Fruit fly (Drosophila melanogaster) whole organism, embryonic: ENCODE measurements around the gene CG43693.

Experiments used
- Adf1 ChIP-seq: fragments of 200-800 bp; sonication (Bioruptor generic); IDR thresholded peaks from 2 replicates; pipeline ENCODE4 v1.3.6; 2022; ENCODE audit warnings: missing biosample characterization, missing genetic modification characterization
- Bdp1 ChIP-seq: fragments of 200-800 bp; sonication (Bioruptor generic); optimal IDR thresholded peaks from 3 replicates; lab custom pipeline; 2016; ENCODE audit warnings: missing biosample characterization, missing genetic modification characterization
- Bgb ChIP-seq: fragments of 200-800 bp; sonication (Bioruptor generic); IDR thresholded peaks from 2 replicates; pipeline ENCODE4 v1.3.6; 2022; ENCODE audit warnings: missing biosample characterization, missing genetic modification characterization; ENCODE audit not compliant: partially characterized antibody
- CG1024 ChIP-seq: fragments of 200-800 bp; sonication (Bioruptor generic); IDR thresholded peaks from 2 replicates; pipeline ENCODE4 v1.3.6; 2022; ENCODE audit warnings: missing biosample characterization, missing genetic modification characterization
- CG11456 ChIP-seq: fragments of 200-800 bp; sonication (Bioruptor generic); IDR thresholded peaks from 3 replicates; pipeline ENCODE4 v1.3.6; 2022; ENCODE audit warnings: missing biosample characterization, missing genetic modification characterization
- CG12391 ChIP-seq: fragments of 200-800 bp; sonication (Bioruptor generic); optimal IDR thresholded peaks from 3 replicates; lab custom pipeline; 2018; ENCODE audit warnings: missing biosample characterization, mild to moderate bottlenecking, missing genetic modification characterization, moderate library complexity
- CG12659 ChIP-seq: fragments of 200-800 bp; sonication (Bioruptor generic); optimal IDR thresholded peaks from 3 replicates; lab custom pipeline; 2017; ENCODE audit warnings: mild to moderate bottlenecking, missing biosample characterization, missing genetic modification reagents, missing genetic modification characterization
- CG13624 ChIP-seq: fragments of 200-800 bp; sonication (Bioruptor generic); optimal IDR thresholded peaks from 2 replicates; lab custom pipeline; 2016; ENCODE audit warnings: missing biosample characterization, missing genetic modification characterization
- CG15601 ChIP-seq: fragments of 200-800 bp; sonication (Bioruptor generic); optimal IDR thresholded peaks from 3 replicates; lab custom pipeline; 2019; ENCODE audit warnings: missing biosample characterization, mild to moderate bottlenecking, missing genetic modification characterization, moderate library complexity
- CG17912 ChIP-seq: fragments of 200-800 bp; sonication (Bioruptor generic); optimal IDR thresholded peaks from 2 replicates; lab custom pipeline; 2018; ENCODE audit warnings: missing biosample characterization, mild to moderate bottlenecking, missing genetic modification characterization
- CG1832 ChIP-seq: fragments of 200-800 bp; sonication (Bioruptor generic); optimal IDR thresholded peaks from 2 replicates; lab custom pipeline; 2017; ENCODE audit warnings: missing biosample characterization, mild to moderate bottlenecking, missing genetic modification characterization, inconsistent platforms
- CG18599 ChIP-seq: fragments of 200-800 bp; sonication (Bioruptor generic); optimal IDR thresholded peaks from 3 replicates; lab custom pipeline; 2017; ENCODE audit warnings: missing biosample characterization, missing genetic modification characterization, mild to moderate bottlenecking, moderate library complexity, missing genetic modification reagents
- CG2202 ChIP-seq: fragments of 200-800 bp; sonication (Bioruptor generic); optimal IDR thresholded peaks from 2 replicates; lab custom pipeline; 2018; ENCODE audit warnings: missing biosample characterization, mild to moderate bottlenecking, missing genetic modification characterization
- CG3407 ChIP-seq: fragments of 200-800 bp; sonication (Bioruptor generic); optimal IDR thresholded peaks from 2 replicates; lab custom pipeline; 2018; ENCODE audit warnings: missing biosample characterization, mild to moderate bottlenecking, missing genetic modification characterization
- CG34376 ChIP-seq: fragments of 200-800 bp; sonication (Bioruptor generic); optimal IDR thresholded peaks from 2 replicates; lab custom pipeline; 2018; ENCODE audit warnings: missing biosample characterization, mild to moderate bottlenecking, missing genetic modification characterization
- CG6654 ChIP-seq: fragments of 200-800 bp; sonication (Bioruptor generic); optimal IDR thresholded peaks from 2 replicates; lab custom pipeline; 2017; ENCODE audit warnings: missing biosample characterization, mild to moderate bottlenecking, missing genetic modification characterization
- CG6689 ChIP-seq: fragments of 200-800 bp; sonication (Bioruptor generic); IDR thresholded peaks from 2 replicates; pipeline ENCODE4 v1.3.6; 2022; ENCODE audit warnings: missing biosample characterization, missing genetic modification characterization
- CG6791 ChIP-seq: fragments of 200-800 bp; sonication (Bioruptor generic); IDR thresholded peaks from 3 replicates; pipeline ENCODE4 v1.3.6; 2022; ENCODE audit warnings: missing biosample characterization, missing genetic modification characterization; ENCODE audit not compliant: partially characterized antibody
- CG7357 ChIP-seq: fragments of 200-800 bp; sonication (Bioruptor generic); IDR thresholded peaks from 3 replicates; pipeline ENCODE4 v1.3.6; 2022; ENCODE audit warnings: missing biosample characterization, missing genetic modification characterization
- CG7786 ChIP-seq: fragments of 200-800 bp; sonication (Bioruptor generic); optimal IDR thresholded peaks from 2 replicates; lab custom pipeline; 2016; ENCODE audit warnings: missing biosample characterization, missing genetic modification characterization
- CG7839 ChIP-seq: fragments of 200-800 bp; sonication (Bioruptor generic); optimal IDR thresholded peaks from 3 replicates; lab custom pipeline; 2018; ENCODE audit warnings: missing biosample characterization, mild to moderate bottlenecking, missing genetic modification characterization, moderate library complexity
- CG8924 ChIP-seq: fragments of 200-800 bp; optimal IDR thresholded peaks from 3 replicates; lab custom pipeline; 2019; ENCODE audit warnings: missing biosample characterization, mild to moderate bottlenecking, missing genetic modification characterization, moderate library complexity
- CG9817 ChIP-seq: fragments of 200-800 bp; sonication (Bioruptor generic); optimal IDR thresholded peaks from 2 replicates; lab custom pipeline; 2018; ENCODE audit warnings: missing biosample characterization, mild to moderate bottlenecking, missing genetic modification characterization, moderate library complexity
- ERR ChIP-seq: fragments of 200-800 bp; sonication (Bioruptor generic); optimal IDR thresholded peaks from 2 replicates; lab custom pipeline; 2016; ENCODE audit warnings: missing biosample characterization, missing genetic modification characterization
- Fer2 ChIP-seq: fragments of 200-800 bp; sonication (Bioruptor generic); optimal IDR thresholded peaks from 2 replicates; lab custom pipeline; 2018; ENCODE audit warnings: missing biosample characterization, mild to moderate bottlenecking, missing genetic modification characterization, moderate library complexity
- Gug ChIP-seq: fragments of 200-800 bp; sonication (Bioruptor generic); IDR thresholded peaks from 4 replicates; pipeline ENCODE4 v1.3.6; 2022; ENCODE audit warnings: missing biosample characterization, missing genetic modification characterization
- HmgZ ChIP-seq: fragments of 200-800 bp; sonication (Bioruptor generic); optimal IDR thresholded peaks from 2 replicates; lab custom pipeline; 2018; ENCODE audit warnings: missing biosample characterization, mild to moderate bottlenecking, missing genetic modification characterization
- Mrtf ChIP-seq: fragments of 200-800 bp; sonication (Bioruptor generic); IDR thresholded peaks from 3 replicates; pipeline ENCODE4 v1.3.6; 2022; ENCODE audit warnings: missing biosample characterization, missing genetic modification characterization
- NC2α ChIP-seq: fragments of 200-800 bp; sonication (Bioruptor generic); optimal IDR thresholded peaks from 2 replicates; lab custom pipeline; 2016; ENCODE audit warnings: missing biosample characterization, missing genetic modification characterization
- Nf-YA ChIP-seq: fragments of 200-800 bp; sonication (Bioruptor generic); IDR thresholded peaks from 2 replicates; pipeline ENCODE4 v1.3.6; 2022; ENCODE audit warnings: missing biosample characterization, missing genetic modification characterization
- Nf-YC ChIP-seq: fragments of 200-800 bp; optimal IDR thresholded peaks from 3 replicates; lab custom pipeline; 2019; ENCODE audit warnings: missing biosample characterization, mild to moderate bottlenecking, missing genetic modification characterization, moderate library complexity
- Pdp1 ChIP-seq, 2 experiments: fragments of 200-800 bp; sonication (Bioruptor generic); optimal IDR thresholded peaks; 3 replicates each; lab custom pipeline; 2016; ENCODE audit warnings: missing biosample characterization in 2 of 2, missing genetic modification characterization in 2 of 2, mild to moderate bottlenecking in 1 of 2, moderate library complexity in 1 of 2
- Rx ChIP-seq: fragments of 200-800 bp; sonication (Bioruptor generic); IDR thresholded peaks from 2 replicates; pipeline ENCODE4 v1.3.6; 2022; ENCODE audit warnings: missing biosample characterization, missing genetic modification characterization
- Sox100B ChIP-seq: fragments of 200-800 bp; sonication (Bioruptor generic); optimal IDR thresholded peaks from 3 replicates; lab custom pipeline; 2018; ENCODE audit warnings: missing biosample characterization, mild to moderate bottlenecking, missing genetic modification characterization
- Stat92E ChIP-seq, 3 experiments: fragments of >200 bp in 2 of 3; fragments of 200-800 bp in 1 of 3; sonication (Bioruptor generic) in 1 of 3; optimal IDR thresholded peaks; 2 replicates each; lab custom pipeline; 2017 to 2019; ENCODE audit warnings: missing biosample characterization in 3 of 3, missing genetic modification characterization in 3 of 3, mild to moderate bottlenecking in 1 of 3, moderate library complexity in 1 of 3
- bbx ChIP-seq: fragments of 200-800 bp; sonication (Bioruptor generic); IDR thresholded peaks from 2 replicates; pipeline ENCODE4 v1.3.6; 2022; ENCODE audit warnings: missing biosample characterization, missing genetic modification characterization; ENCODE audit not compliant: partially characterized antibody
- cwo ChIP-seq: fragments of 200-800 bp; sonication (Bioruptor generic); optimal IDR thresholded peaks from 3 replicates; lab custom pipeline; 2017; ENCODE audit warnings: missing biosample characterization, missing genetic modification characterization, mild to moderate bottlenecking, moderate library complexity, missing genetic modification reagents
- danr ChIP-seq: fragments of 200-800 bp; sonication (Bioruptor generic); IDR thresholded peaks from 2 replicates; pipeline ENCODE4 v1.3.6; 2022; ENCODE audit warnings: missing biosample characterization, missing genetic modification characterization
- dpn ChIP-seq, 2 experiments: fragments of 200-800 bp; sonication (Bioruptor generic); optimal IDR thresholded peaks; 3 replicates each; lab custom pipeline; 2016; ENCODE audit warnings: missing biosample characterization in 2 of 2, missing genetic modification characterization in 2 of 2
- dysf ChIP-seq: fragments of 200-800 bp; sonication (Bioruptor generic); IDR thresholded peaks from 3 replicates; pipeline ENCODE4 v1.3.6; 2022; ENCODE audit warnings: missing biosample characterization, missing genetic modification characterization
- en ChIP-seq: fragments of 200-800 bp; sonication (Bioruptor generic); optimal IDR thresholded peaks from 2 replicates; lab custom pipeline; 2016; ENCODE audit warnings: missing biosample characterization, missing genetic modification characterization
- eyg ChIP-seq: fragments of 200-800 bp; sonication (Bioruptor generic); optimal IDR thresholded peaks from 3 replicates; lab custom pipeline; 2016; ENCODE audit warnings: missing biosample characterization, missing genetic modification characterization
- gce ChIP-seq: fragments of 200-800 bp; sonication (Bioruptor generic); IDR thresholded peaks from 3 replicates; pipeline ENCODE4 v1.3.6; 2022; ENCODE audit warnings: missing biosample characterization, missing genetic modification characterization
- seq ChIP-seq: fragments of 200-800 bp; sonication (Bioruptor generic); IDR thresholded peaks from 2 replicates; pipeline ENCODE4 v1.3.6; 2022; ENCODE audit warnings: missing biosample characterization, missing genetic modification characterization
- slbo ChIP-seq: fragments of 200-800 bp; sonication (Bioruptor generic); IDR thresholded peaks from 2 replicates; pipeline ENCODE4 v1.3.6; 2022; ENCODE audit warnings: missing biosample characterization, missing genetic modification characterization
- tgo ChIP-seq: fragments of 200-800 bp; sonication (Bioruptor generic); IDR thresholded peaks from 3 replicates; pipeline ENCODE4 v1.3.6; 2022; ENCODE audit warnings: missing biosample characterization, missing genetic modification characterization
- trem ChIP-seq: fragments of 200-800 bp; optimal IDR thresholded peaks from 3 replicates; lab custom pipeline; 2019; ENCODE audit warnings: missing biosample characterization, mild to moderate bottlenecking, missing genetic modification characterization, moderate library complexity
- vnd ChIP-seq: fragments of 200-800 bp; sonication (Bioruptor generic); IDR thresholded peaks from 3 replicates; pipeline ENCODE4 v1.3.6; 2022; ENCODE audit warnings: missing biosample characterization, missing genetic modification characterization; ENCODE audit not compliant: partially characterized antibody

Gene CG43693

DNA sequence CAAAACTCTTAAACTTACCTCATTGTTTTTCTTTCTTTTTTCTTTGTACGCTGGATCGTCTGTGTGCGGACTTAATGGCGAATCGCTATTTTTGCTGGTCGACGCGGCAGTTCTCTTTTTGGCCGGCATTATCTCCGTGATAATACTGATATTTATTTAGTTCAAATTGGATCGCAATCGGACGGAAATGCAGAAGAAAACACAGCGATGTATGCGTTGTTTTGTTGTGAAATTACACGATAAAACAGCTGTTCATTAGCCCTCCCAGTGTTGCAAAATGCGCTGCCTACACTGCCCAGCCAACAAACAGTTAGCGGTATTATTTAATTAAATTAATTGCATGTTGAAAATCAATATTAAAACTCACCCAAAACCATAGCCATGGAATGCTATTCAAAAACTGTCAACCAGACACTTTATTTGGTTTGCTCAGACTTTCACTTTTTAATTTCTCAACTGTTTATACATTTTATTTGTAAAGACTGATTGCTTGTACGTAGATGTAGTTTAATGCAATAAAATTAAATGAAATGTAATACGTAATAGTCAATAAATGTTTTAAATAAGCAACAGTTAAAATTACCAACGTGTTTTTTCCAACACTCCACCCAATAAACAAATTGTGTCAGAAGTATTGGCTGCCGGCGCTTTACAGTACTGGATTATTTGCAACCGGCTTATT, 47.0 kb upstream of the CG43693 start, which contains the start of the genes Irbp18 and APP-BP1 (continued):
- peak; percentile 94 for TF ChIP-seq CG7839 (tag; lab: Kevin White, UChicago)
- peak; percentile 94 for TF ChIP-seq CG7786 (GFP tag; lab: Kevin White, UChicago)
- peak; percentile 95 for TF ChIP-seq CG13624 (GFP tag; lab: Kevin White, UChicago)
- TF ChIP-seq CG7357 (GFP tag; lab: Robert Waterston, UW): peak; percentile 66; the same call in 2 of the 3 replicates
- TF ChIP-seq NC2α (GFP tag; lab: Kevin White, UChicago): peak; percentile 84
- peak; percentile 83 for TF ChIP-seq CG2202 (tag; lab: Kevin White, UChicago)
- TF ChIP-seq Stat92E (GFP tag; optimal IDR thresholded peaks at IDR 0.05; lab: Kevin White, UChicago): peak in 1 of 3 experiments; percentile 30
- TF ChIP-seq Pdp1 (GFP tag; optimal IDR thresholded peaks at IDR 0.05; lab: Kevin White, UChicago): peak; percentile 92 to 96
- peak; percentile 94 for TF ChIP-seq CG8924
- peak; percentile 47 for TF ChIP-seq CG17912 (GFP tag; lab: Kevin White, UChicago)
- peak; percentile 76 for TF ChIP-seq CG15601 (tag; lab: Kevin White, UChicago)
- TF ChIP-seq Bgb (GFP tag; lab: Robert Waterston, UW): 0 out of 2 replicates have a peak, but pooled peaks have one; percentile 11
- peak; percentile 79 for TF ChIP-seq eyg (GFP tag; lab: Kevin White, UChicago)
- TF ChIP-seq Nf-YA: peak; percentile 61
- peak; percentile 88 for TF ChIP-seq ERR (GFP tag; lab: Kevin White, UChicago)
- TF ChIP-seq CG34376 (GFP tag; lab: Kevin White, UChicago): peak; percentile 95
- TF ChIP-seq CG18599 (GFP tag; lab: Kevin White, UChicago): peak; percentile 95
- TF ChIP-seq Nf-YC: peak; percentile 82
- peak; percentile 83 for TF ChIP-seq Rx (GFP tag; lab: Robert Waterston, UW)
- peak; percentile 88 for TF ChIP-seq dysf
- peak; percentile 76 for TF ChIP-seq CG6654
- TF ChIP-seq CG1024 (GFP tag; lab: Robert Waterston, UW): peak; percentile 63
- TF ChIP-seq trem (tag; lab: Kevin White, UChicago): peak; percentile 84
- TF ChIP-seq cwo (GFP tag; lab: Kevin White, UChicago): peak; percentile 90
- TF ChIP-seq bbx: peak; percentile 16; the same call in 1 of the 2 replicates
- peak; percentile 87 for TF ChIP-seq seq (GFP tag; lab: Robert Waterston, UW)
- peak; percentile 80 for TF ChIP-seq Fer2
- TF ChIP-seq Sox100B (GFP tag; lab: Kevin White, UChicago): peak; percentile 94
- TF ChIP-seq HmgZ: peak; percentile 96
- TF ChIP-seq gce (GFP tag; lab: Robert Waterston, UW): peak; percentile 71; the same call in 2 of the 3 replicates
- peak; percentile 97 for TF ChIP-seq CG12659 (GFP tag; lab: Kevin White, UChicago)
- TF ChIP-seq CG1832 (GFP tag; lab: Kevin White, UChicago): no peak
- TF ChIP-seq Gug (GFP tag; lab: Robert Waterston, UW): peak; percentile 84
- TF ChIP-seq en (GFP tag; lab: Kevin White, UChicago): peak; percentile 83
- no peak; the same call in 2 of the 3 replicates for TF ChIP-seq CG6791 (GFP tag; lab: Robert Waterston, UW)
- peak; percentile 87 for TF ChIP-seq CG11456 (GFP tag; lab: Robert Waterston, UW)
- TF ChIP-seq Bdp1 (GFP tag; lab: Kevin White, UChicago): peak; percentile 90
- peak; percentile 91 for TF ChIP-seq CG6689 (GFP tag; lab: Robert Waterston, UW)
- TF ChIP-seq tgo (GFP tag; lab: Robert Waterston, UW): peak; percentile 85
- TF ChIP-seq vnd (GFP tag; lab: Robert Waterston, UW): no peak
- peak; percentile 96 for TF ChIP-seq CG12391 (tag; lab: Kevin White, UChicago)
- peak; percentile 84 for TF ChIP-seq CG3407 (GFP tag; lab: Kevin White, UChicago)
- peak; percentile 81 for TF ChIP-seq danr (GFP tag; lab: Robert Waterston, UW)
- peak; percentile 84 for TF ChIP-seq CG9817 (tag; lab: Kevin White, UChicago)
- peak; percentile 93 to 95 for TF ChIP-seq dpn (GFP tag; optimal IDR thresholded peaks at IDR 0.05; lab: Kevin White, UChicago)
- TF ChIP-seq Mrtf (GFP tag; lab: Robert Waterston, UW): peak; percentile 81
- peak; percentile 72 for TF ChIP-seq Adf1 (GFP tag; lab: Robert Waterston, UW)
- peak; percentile 88 for TF ChIP-seq slbo (GFP tag; lab: Robert Waterston, UW)
